Worm (Caenorhabditis elegans): Measurements from ENCODE around the gene AC3.12.

Gene AC3.12

ce11 chrV:10393708-10394107 is 14.5 kb upstream of the AC3.12 start:
- no peak for TF ChIP-seq unc-62 (GFP tag; optimal IDR thresholded peaks at IDR 0.05)

- TF ChIP-seq unc-62 (GFP tag; optimal IDR thresholded peaks at IDR 0.05) = no peak
Measured at ce11 chrV:10388318-10388717, 9.1 kb upstream of the AC3.12 start, which contains the start of gene AC3.5. AC3.5 (plus strand) TSS chrV:10388527.

- TF ChIP-seq unc-62 (GFP tag; optimal IDR thresholded peaks at IDR 0.05) = no peak
Measured at ce11 chrV:10387412-10387811, 8.2 kb upstream of the AC3.12 start.

ce11 chrV:10383950-10384349 is 4.8 kb upstream of the AC3.12 start, which contains the start of gene spe-10:
spe-10 (plus strand) TSS chrV:10384250.
- no peak for TF ChIP-seq unc-62 (GFP tag; optimal IDR thresholded peaks at IDR 0.05)

- TF ChIP-seq unc-62 (GFP tag; optimal IDR thresholded peaks at IDR 0.05) = no peak
Measured at ce11 chrV:10382142-10382541, 2.9 kb upstream of the AC3.12 start, which contains the start of gene pqn-2. pqn-2 (plus strand) TSS chrV:10382442.

- TF ChIP-seq unc-62 (GFP tag; optimal IDR thresholded peaks at IDR 0.05) = no peak
Measured at ce11 chrV:10381726-10382125, 2.5 kb upstream of the AC3.12 start, which contains the start of gene abu-1. abu-1 (minus strand) TSS chrV:10381826.

ce11 chrV:10379761-10380160 is 568 bp upstream of the AC3.12 start:
- TF ChIP-seq unc-62 (GFP tag; optimal IDR thresholded peaks at IDR 0.05) = no peak

- no peak for TF ChIP-seq unc-62 (GFP tag; optimal IDR thresholded peaks at IDR 0.05)
Measured at ce11 chrV:10371951-10372350, 7.2 kb downstream of the AC3.12 start, which contains the start of gene ugt-49. ugt-49 (plus strand) TSS chrV:10372321.

ce11 chrV:10371177-10371576 is 8.0 kb downstream of the AC3.12 start:
- TF ChIP-seq unc-62 (GFP tag; optimal IDR thresholded peaks at IDR 0.05) = no peak

- no peak for TF ChIP-seq unc-62 (GFP tag; optimal IDR thresholded peaks at IDR 0.05)
Measured at ce11 chrV:10368256-10368655, 10.9 kb downstream of the AC3.12 start, which contains the start of gene sri-20. sri-20 (plus strand) TSS chrV:10368556.

- TF ChIP-seq unc-62 (GFP tag; optimal IDR thresholded peaks at IDR 0.05) = no peak
Measured at ce11 chrV:10363834-10364233, 15.4 kb downstream of the AC3.12 start.

ce11 chrV:10361830-10362397 is 17.3 kb downstream of the AC3.12 start, which contains the start of gene cash-1:
cash-1 (plus strand) TSS chrV:10362261.
- no peak for TF ChIP-seq unc-62 (GFP tag; optimal IDR thresholded peaks at IDR 0.05)

- no peak for TF ChIP-seq unc-62 (GFP tag; optimal IDR thresholded peaks at IDR 0.05)
Measured at ce11 chrV:10360186-10360585, 19.0 kb downstream of the AC3.12 start.

ce11 chrV:10358238-10358637 is 21.0 kb downstream of the AC3.12 start, which contains the start of gene ttll-15:
ttll-15 (plus strand) TSS chrV:10358538.
- TF ChIP-seq unc-62 (GFP tag; optimal IDR thresholded peaks at IDR 0.05) = no peak

ce11 chrV:10357467-10357953 is 21.7 kb downstream of the AC3.12 start, which contains the start of gene ceeh-2:
ceeh-2 (minus strand) TSS chrV:10357903.
- TF ChIP-seq unc-62 (GFP tag; optimal IDR thresholded peaks at IDR 0.05) = no peak

ce11 chrV:10355773-10356335 is 23.3 kb downstream of the AC3.12 start, which contains the start of gene sluh-7:
sluh-7 (minus strand) TSS chrV:10355823.
- no peak for TF ChIP-seq unc-62 (GFP tag; optimal IDR thresholded peaks at IDR 0.05)

- TF ChIP-seq unc-62 (GFP tag; optimal IDR thresholded peaks at IDR 0.05) = no peak
Measured at ce11 chrV:10352928-10353427, 26.2 kb downstream of the AC3.12 start, which contains the start of gene nol-56. nol-56 (minus strand) TSS chrV:10352978.

Data from whole organism, dauer.